Fruit fly (Drosophila melanogaster): ENCODE results near the gene Cpr64Ad.

DNA sequence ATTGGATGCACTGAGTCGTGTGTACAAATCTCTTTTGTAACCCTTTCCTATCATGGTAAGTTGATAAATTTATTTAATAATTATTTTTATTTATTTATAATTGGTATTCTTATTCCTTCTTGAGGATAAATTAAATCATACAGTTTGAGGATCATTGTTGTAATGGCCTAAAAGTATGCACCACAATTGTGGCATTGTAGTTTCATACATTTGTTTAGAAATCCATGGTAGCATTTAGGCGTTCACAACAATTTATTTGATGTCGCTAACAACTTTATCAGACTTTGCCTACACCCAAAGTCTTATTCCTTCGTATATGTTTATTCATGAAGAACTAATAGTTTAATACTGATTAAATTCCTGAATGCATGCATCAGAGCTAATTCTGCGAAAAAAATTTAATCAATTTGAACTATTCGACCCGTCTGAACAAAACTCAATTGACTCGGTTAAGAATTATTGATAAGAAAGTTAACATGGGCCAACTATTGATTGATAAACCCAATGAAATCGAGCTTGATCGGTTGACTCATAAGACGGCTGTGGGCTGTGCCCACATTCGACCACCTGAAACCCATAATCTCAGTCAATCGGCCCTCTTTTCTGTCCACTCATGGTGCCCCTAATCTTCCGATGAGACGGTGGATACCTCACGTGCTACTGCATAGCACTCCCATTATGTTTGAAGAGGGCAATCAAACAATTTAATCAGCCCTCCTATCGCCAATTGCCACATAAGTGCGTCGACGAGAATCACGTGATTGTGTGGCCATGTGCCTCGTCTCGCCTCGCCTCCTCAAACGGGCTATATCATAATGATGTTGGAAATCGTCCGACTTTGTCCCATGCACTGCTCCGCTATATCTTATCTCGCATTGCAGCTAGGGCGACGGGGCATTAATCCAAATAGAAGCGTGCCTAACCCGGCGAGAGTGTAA lies 4.4 kb downstream of the Cpr64Ad start:
- no peak for TF ChIP-seq gl (tag; optimal IDR thresholded peaks at IDR 0.05)
- no peak for TF ChIP-seq CG8301 (tag; optimal IDR thresholded peaks at IDR 0.05)
- TF ChIP-seq Ets98B (GFP tag; IDR thresholded peaks at IDR 0.05) = peak; percentile 21; the same call in 1 of the 2 replicates
- no peak for TF ChIP-seq rn (GFP tag; IDR thresholded peaks at IDR 0.05)

Measured in whole organism, pupa.